Worm (Caenorhabditis elegans): ENCODE data around the gene saeg-1.

DNA sequence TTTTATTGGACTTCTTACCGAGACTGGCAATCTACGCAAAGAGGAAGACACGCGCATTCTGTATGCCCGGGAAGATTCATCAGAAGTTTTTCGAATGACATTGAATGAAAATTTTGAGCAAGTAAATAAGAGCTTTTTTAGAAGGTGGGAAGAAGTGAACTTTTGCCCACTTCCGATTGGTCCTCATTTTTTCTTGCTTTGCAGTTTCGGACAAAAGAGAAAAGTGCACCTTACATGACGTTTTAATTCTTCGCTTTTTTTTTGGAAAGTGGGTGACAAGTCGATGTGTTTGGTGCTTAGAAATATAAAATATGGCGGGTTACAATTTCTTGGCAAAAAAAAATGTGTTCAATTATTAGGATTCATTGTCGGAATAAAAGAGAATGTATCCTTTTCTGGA, 61.1 kb downstream of the saeg-1 start, which contains the start of gene secs-1:
- TF ChIP-seq nhr-43 (tag; optimal IDR thresholded peaks at IDR 0.05; ENCODE audit: poor library complexity, severe bottlenecking) (no peak), elt-2 (tag; optimal IDR thresholded peaks at IDR 0.05) (no peak)

Data from whole organism, L3 larva.